Fruit fly (Drosophila melanogaster) whole organism, embryonic: ENCODE results near the gene CG17996.

Experiments
- Blimp-1 ChIP-seq: fragments of 200-800 bp; sonication (Bioruptor generic); optimal IDR thresholded peaks from 3 replicates; lab custom pipeline; 2018; ENCODE audit warnings: missing biosample characterization, missing genetic modification characterization, mild to moderate bottlenecking, moderate library complexity, missing genetic modification reagents
- CG10366 ChIP-seq: fragments of 200-800 bp; sonication (Bioruptor generic); IDR thresholded peaks from 2 replicates; pipeline ENCODE4 v1.3.6; 2022; ENCODE audit warnings: missing biosample characterization, missing genetic modification characterization
- CG11093 ChIP-seq: fragments of 200-800 bp; sonication (Bioruptor generic); IDR thresholded peaks from 3 replicates; pipeline ENCODE4 v1.3.6; 2022; ENCODE audit warnings: missing biosample characterization, missing genetic modification characterization
- CG11504 ChIP-seq: fragments of 200-800 bp; sonication (Bioruptor generic); optimal IDR thresholded peaks from 3 replicates; lab custom pipeline; 2019; ENCODE audit warnings: missing biosample characterization, mild to moderate bottlenecking, missing genetic modification characterization, moderate library complexity
- CG12299 ChIP-seq: fragments of 200-800 bp; sonication (Bioruptor generic); optimal IDR thresholded peaks from 2 replicates; lab custom pipeline; 2018; ENCODE audit warnings: missing biosample characterization, mild to moderate bottlenecking, missing genetic modification characterization
- CG14667 ChIP-seq: fragments of 200-800 bp; sonication (Bioruptor generic); IDR thresholded peaks from 2 replicates; pipeline ENCODE4 v1.3.6; 2022; ENCODE audit warnings: missing biosample characterization, missing genetic modification characterization
- CG16815 ChIP-seq: fragments of 200-800 bp; sonication (Bioruptor generic); optimal IDR thresholded peaks from 3 replicates; lab custom pipeline; 2017; ENCODE audit warnings: missing biosample characterization, mild to moderate bottlenecking, missing genetic modification characterization
- CG17802 ChIP-seq: fragments of 200-800 bp; sonication (Bioruptor generic); optimal IDR thresholded peaks from 2 replicates; lab custom pipeline; 2018; ENCODE audit warnings: missing biosample characterization, mild to moderate bottlenecking, missing genetic modification characterization, moderate library complexity
- CG18619 ChIP-seq: fragments of 200-800 bp; sonication (Bioruptor generic); optimal IDR thresholded peaks from 3 replicates; lab custom pipeline; 2017; ENCODE audit warnings: missing biosample characterization, mild to moderate bottlenecking, missing genetic modification characterization
- CG6175 ChIP-seq: fragments of 200-800 bp; sonication (Bioruptor generic); IDR thresholded peaks from 3 replicates; pipeline ENCODE4 v1.3.6; 2022; ENCODE audit warnings: missing biosample characterization, missing genetic modification characterization
- CG6272 ChIP-seq: fragments of 200-800 bp; sonication (Bioruptor generic); IDR thresholded peaks from 2 replicates; pipeline ENCODE4 v1.3.6; 2022; ENCODE audit warnings: missing biosample characterization, missing genetic modification characterization
- CG7372 ChIP-seq: fragments of 200-800 bp; sonication (Bioruptor generic); IDR thresholded peaks from 2 replicates; pipeline ENCODE4 v1.3.6; 2022; ENCODE audit warnings: missing biosample characterization, missing genetic modification characterization
- CG9215 ChIP-seq: fragments of 200-800 bp; sonication (Bioruptor generic); IDR thresholded peaks from 2 replicates; pipeline ENCODE4 v1.3.6; 2022; ENCODE audit warnings: missing biosample characterization, missing genetic modification characterization
- CG9437 ChIP-seq: fragments of 200-800 bp; sonication (Bioruptor generic); optimal IDR thresholded peaks from 2 replicates; lab custom pipeline; 2018; ENCODE audit warnings: missing biosample characterization, mild to moderate bottlenecking, missing genetic modification characterization
- CG9609 ChIP-seq: fragments of 200-800 bp; sonication (Bioruptor generic); optimal IDR thresholded peaks from 3 replicates; lab custom pipeline; 2016; ENCODE audit warnings: missing biosample characterization, missing genetic modification characterization
- Dll ChIP-seq: fragments of 200-800 bp; sonication (Bioruptor generic); IDR thresholded peaks from 4 replicates; pipeline ENCODE4 v1.3.6; 2022; ENCODE audit warnings: missing biosample characterization, missing genetic modification characterization; ENCODE audit not compliant: partially characterized antibody
- Dp ChIP-seq: fragments of 200-800 bp; sonication (Bioruptor generic); optimal IDR thresholded peaks from 2 replicates; lab custom pipeline; 2018; ENCODE audit warnings: missing biosample characterization, mild to moderate bottlenecking, missing genetic modification characterization, moderate library complexity
- Eip74EF ChIP-seq, 2 experiments: fragments of 200-800 bp in 1 of 2; fragments of >200 bp in 1 of 2; sonication (Bioruptor generic) in 1 of 2; optimal IDR thresholded peaks; 2 replicates each; lab custom pipeline; 2017 to 2019; ENCODE audit warnings: missing biosample characterization in 2 of 2, missing genetic modification characterization in 2 of 2, mild to moderate bottlenecking in 1 of 2, moderate library complexity in 1 of 2
- Fer3 ChIP-seq: fragments of 200-800 bp; sonication (Bioruptor generic); optimal IDR thresholded peaks from 2 replicates; lab custom pipeline; 2018; ENCODE audit warnings: missing biosample characterization, mild to moderate bottlenecking, missing genetic modification characterization, moderate library complexity
- HLH3B ChIP-seq: fragments of 200-800 bp; sonication (Bioruptor generic); IDR thresholded peaks from 2 replicates; pipeline ENCODE4 v1.3.6; 2022; ENCODE audit warnings: missing biosample characterization, missing genetic modification characterization
- Hmx ChIP-seq: fragments of 200-800 bp; sonication (Bioruptor generic); optimal IDR thresholded peaks from 2 replicates; lab custom pipeline; 2016; ENCODE audit warnings: missing biosample characterization, missing genetic modification characterization
- Lhr ChIP-seq: fragments of 200-800 bp; sonication (Bioruptor generic); optimal IDR thresholded peaks from 3 replicates; lab custom pipeline; 2017; ENCODE audit warnings: mild to moderate bottlenecking, missing biosample characterization, missing genetic modification reagents, missing genetic modification characterization
- Meics ChIP-seq: fragments of 200-800 bp; sonication (Bioruptor generic); optimal IDR thresholded peaks from 2 replicates; lab custom pipeline; 2017; ENCODE audit warnings: missing biosample characterization, mild to moderate bottlenecking, missing genetic modification characterization
- NC2β ChIP-seq: fragments of 200-800 bp; sonication (Bioruptor generic); optimal IDR thresholded peaks from 2 replicates; lab custom pipeline; 2016; ENCODE audit warnings: missing biosample characterization, missing genetic modification characterization
- NFAT ChIP-seq: fragments of 200-800 bp; sonication (Bioruptor generic); IDR thresholded peaks from 2 replicates; pipeline ENCODE4 v1.3.6; 2022; ENCODE audit warnings: missing biosample characterization, missing genetic modification characterization
- Nf-YB ChIP-seq: fragments of 200-800 bp; sonication (Bioruptor generic); optimal IDR thresholded peaks from 3 replicates; lab custom pipeline; 2019; ENCODE audit warnings: missing biosample characterization, mild to moderate bottlenecking, missing genetic modification characterization, moderate library complexity
- Oli ChIP-seq: fragments of 200-800 bp; sonication (Bioruptor generic); optimal IDR thresholded peaks from 2 replicates; lab custom pipeline; 2018; ENCODE audit warnings: missing biosample characterization, mild to moderate bottlenecking, missing genetic modification characterization, moderate library complexity
- Ravus ChIP-seq: fragments of 200-800 bp; sonication (Bioruptor generic); IDR thresholded peaks from 2 replicates; pipeline ENCODE4 v1.3.6; 2022; ENCODE audit warnings: missing biosample characterization, missing genetic modification characterization
- Rx ChIP-seq: fragments of 200-800 bp; sonication (Bioruptor generic); IDR thresholded peaks from 2 replicates; pipeline ENCODE4 v1.3.6; 2022; ENCODE audit warnings: missing biosample characterization, missing genetic modification characterization
- Taf1 ChIP-seq: fragments of 200-800 bp; sonication (Bioruptor generic); IDR thresholded peaks from 2 replicates; pipeline ENCODE4 v1.3.6; 2022; ENCODE audit warnings: missing biosample characterization, missing genetic modification characterization
- bab2 ChIP-seq: fragments of 200-800 bp; sonication (Bioruptor generic); optimal IDR thresholded peaks from 2 replicates; lab custom pipeline; 2016; ENCODE audit warnings: missing biosample characterization, missing genetic modification characterization
- bigmax ChIP-seq: fragments of 200-800 bp; sonication (Bioruptor generic); optimal IDR thresholded peaks from 2 replicates; lab custom pipeline; 2018; ENCODE audit warnings: missing biosample characterization, mild to moderate bottlenecking, missing genetic modification characterization
- corto ChIP-seq: fragments of 200-800 bp; sonication (Bioruptor generic); optimal IDR thresholded peaks from 2 replicates; lab custom pipeline; 2016; ENCODE audit warnings: missing biosample characterization, mild to moderate bottlenecking, missing genetic modification characterization, moderate library complexity
- disco-r ChIP-seq: fragments of 200-800 bp; sonication (Bioruptor generic); optimal IDR thresholded peaks from 2 replicates; lab custom pipeline; 2016; ENCODE audit warnings: missing biosample characterization, missing genetic modification characterization
- emc ChIP-seq: fragments of 200-800 bp; sonication (Bioruptor generic); optimal IDR thresholded peaks from 2 replicates; lab custom pipeline; 2016; ENCODE audit warnings: missing biosample characterization, missing genetic modification characterization
- esg ChIP-seq: fragments of 200-800 bp; sonication (Bioruptor generic); conservative IDR thresholded peaks from 2 replicates; pipeline ENCODE4 v1.3.6; 2022; ENCODE audit warnings: missing biosample characterization, missing genetic modification characterization
- gcm ChIP-seq: fragments of 200-800 bp; sonication (Bioruptor generic); optimal IDR thresholded peaks from 2 replicates; lab custom pipeline; 2019; ENCODE audit warnings: missing biosample characterization, mild to moderate bottlenecking, missing genetic modification characterization, moderate library complexity
- grau ChIP-seq: fragments of 200-800 bp; optimal IDR thresholded peaks from 3 replicates; lab custom pipeline; 2019; ENCODE audit warnings: missing biosample characterization, mild to moderate bottlenecking, missing genetic modification characterization, moderate library complexity
- gro ChIP-seq: fragments of 200-800 bp; sonication (Bioruptor generic); optimal IDR thresholded peaks from 2 replicates; lab custom pipeline; 2016; ENCODE audit warnings: missing biosample characterization, missing genetic modification characterization
- gsb-n ChIP-seq: fragments of 200-800 bp; sonication (Bioruptor generic); optimal IDR thresholded peaks from 3 replicates; lab custom pipeline; 2018; ENCODE audit warnings: missing biosample characterization, mild to moderate bottlenecking, missing genetic modification characterization
- her ChIP-seq: fragments of 200-800 bp; sonication (Bioruptor generic); optimal IDR thresholded peaks from 2 replicates; lab custom pipeline; 2016; ENCODE audit warnings: missing biosample characterization, missing genetic modification characterization
- lola ChIP-seq, 3 experiments: fragments of >200 bp in 2 of 3; fragments of 200-800 bp in 1 of 3; sonication (Bioruptor generic) in 1 of 3; optimal IDR thresholded peaks; 2 replicates each; lab custom pipeline; 2017 to 2019; ENCODE audit warnings: missing biosample characterization in 3 of 3, missing genetic modification characterization in 3 of 3, mild to moderate bottlenecking in 1 of 3, moderate library complexity in 1 of 3
- pho ChIP-seq: fragments of 200-800 bp; sonication (Bioruptor generic); optimal IDR thresholded peaks from 2 replicates; lab custom pipeline; 2016; ENCODE audit warnings: missing biosample characterization, missing genetic modification characterization
- schlank ChIP-seq: fragments of 200-800 bp; sonication (Bioruptor generic); optimal IDR thresholded peaks from 2 replicates; lab custom pipeline; 2018; ENCODE audit warnings: missing biosample characterization, mild to moderate bottlenecking, missing genetic modification characterization
- slp2 ChIP-seq: fragments of 200-800 bp; sonication (Bioruptor generic); optimal IDR thresholded peaks from 2 replicates; lab custom pipeline; 2016; ENCODE audit warnings: missing biosample characterization, missing genetic modification characterization
- tap ChIP-seq: fragments of 200-800 bp; optimal IDR thresholded peaks from 3 replicates; lab custom pipeline; 2019; ENCODE audit warnings: missing biosample characterization, mild to moderate bottlenecking, missing genetic modification characterization, moderate library complexity
- ttk ChIP-seq: fragments of 200-800 bp; sonication (Bioruptor generic); IDR thresholded peaks from 2 replicates; pipeline ENCODE4 v2.1.2; 2022; ENCODE audit warnings: missing biosample characterization, missing genetic modification characterization

Gene CG17996

DNA sequence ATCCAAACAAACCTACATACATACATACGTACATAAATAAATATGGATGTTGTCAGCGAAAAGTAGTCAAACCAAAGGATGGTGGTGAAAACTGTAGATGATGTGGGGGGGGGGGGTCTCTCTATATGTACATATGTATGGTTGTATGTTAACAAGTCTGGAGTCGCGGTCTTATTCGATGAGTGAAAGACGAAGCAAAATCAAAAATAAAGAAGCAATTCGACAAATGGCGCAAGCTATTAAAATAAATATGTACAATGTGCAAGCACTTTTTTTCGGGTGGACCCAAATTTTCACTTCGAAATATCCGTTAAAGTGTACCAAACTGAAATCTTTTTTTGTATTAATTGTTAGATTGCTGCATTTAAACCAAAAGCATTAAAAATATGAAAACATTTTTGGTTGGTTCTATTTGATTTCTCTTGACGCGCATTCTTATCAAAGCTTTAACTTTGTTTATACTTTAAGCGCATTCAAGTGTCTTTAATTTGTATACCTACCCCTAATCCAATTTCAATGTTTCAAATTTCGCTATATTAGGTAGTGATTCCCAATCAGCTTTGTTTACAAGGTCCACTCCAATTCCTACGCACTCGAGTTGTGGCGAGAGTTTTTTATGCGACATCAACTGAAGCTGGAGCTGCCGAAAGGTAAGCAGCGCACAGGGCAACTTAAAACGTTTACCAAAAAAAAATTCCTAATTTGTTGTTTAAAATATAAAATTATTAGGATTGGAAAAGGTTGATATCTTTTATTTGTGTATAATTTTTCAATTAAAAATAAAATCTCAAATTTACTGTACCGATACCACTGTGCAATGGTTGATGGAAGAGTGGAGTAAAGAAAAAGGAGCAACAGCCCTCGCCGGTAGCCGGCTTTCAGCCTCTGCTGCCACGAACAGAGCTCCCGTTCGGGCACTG lies 46.6 kb downstream of the CG17996 start, which contains the start of gene CG31807 (continued):
- TF ChIP-seq HLH3B (GFP tag; lab: Robert Waterston, UW) (peak; percentile 41; the same call in 1 of the 2 replicates), CG12299 (peak; percentile 38), NC2β (peak; percentile 50), CG11504 (tag; lab: Kevin White, UChicago) (peak; percentile 87), emc (GFP tag; lab: Kevin White, UChicago) (no peak), gro (GFP tag; lab: Kevin White, UChicago) (peak; percentile 55), Lhr (GFP tag; lab: Kevin White, UChicago) (peak; percentile 10), Oli (peak; percentile 87), pho (GFP tag; lab: Kevin White, UChicago) (peak; percentile 28), bigmax (GFP tag; lab: Kevin White, UChicago) (no peak), gsb-n (tag; lab: Kevin White, UChicago) (peak; percentile 73), CG18619 (GFP tag; lab: Kevin White, UChicago) (peak; percentile 43), CG6272 (GFP tag; lab: Robert Waterston, UW) (peak; percentile 58), Nf-YB (GFP tag; lab: Kevin White, UChicago) (peak; percentile 64), CG6175 (GFP tag; lab: Robert Waterston, UW) (no peak), ttk (GFP tag; lab: Robert Waterston, UW) (0 out of 2 replicates have a peak, but pooled peaks have one; percentile 5), NFAT (0 out of 2 replicates have a peak, but pooled peaks have one; percentile 14), Rx (GFP tag; lab: Robert Waterston, UW) (no peak), CG7372 (GFP tag; lab: Robert Waterston, UW) (no peak), CG10366 (peak; percentile 15; the same call in 1 of the 2 replicates), slp2 (peak; percentile 34), CG9609 (GFP tag; lab: Kevin White, UChicago) (peak; percentile 45), CG14667 (GFP tag; lab: Robert Waterston, UW) (no peak; the same call in 1 of the 2 replicates), Taf1 (GFP tag; lab: Robert Waterston, UW) (no peak), CG17802 (tag; lab: Kevin White, UChicago) (peak; percentile 24), Eip74EF (GFP tag; optimal IDR thresholded peaks at IDR 0.05; lab: Kevin White, UChicago) (peak in 1 of 2 experiments; percentile 73), lola (GFP tag; optimal IDR thresholded peaks at IDR 0.05; lab: Kevin White, UChicago) (peak in 1 of 3 experiments; percentile 69), Dll (GFP tag; lab: Robert Waterston, UW) (no peak), CG11093 (GFP tag; lab: Robert Waterston, UW) (no peak), CG16815 (GFP tag; lab: Kevin White, UChicago) (peak; percentile 33), disco-r (GFP tag; lab: Kevin White, UChicago) (peak; percentile 70), Meics (GFP tag; lab: Kevin White, UChicago) (peak; percentile 67), Fer3 (peak; percentile 66), Blimp-1 (GFP tag; lab: Kevin White, UChicago) (peak; percentile 72), schlank (peak; percentile 40), her (GFP tag; lab: Kevin White, UChicago) (peak; percentile 78), Ravus (no peak), corto (GFP tag; lab: Kevin White, UChicago) (peak; percentile 84), grau (tag; lab: Kevin White, UChicago) (peak; percentile 84), Hmx (GFP tag; lab: Kevin White, UChicago) (peak; percentile 42), CG9215 (GFP tag; lab: Robert Waterston, UW) (peak; percentile 19; the same call in 1 of the 2 replicates), gcm (peak; percentile 85), tap (tag; lab: Kevin White, UChicago) (peak; percentile 50), CG9437 (GFP tag; lab: Kevin White, UChicago) (peak; percentile 78), esg (GFP tag; lab: Robert Waterston, UW) (0 out of 2 replicates have a peak, but pooled peaks have one; percentile 12), bab2 (peak; percentile 59), Dp (no peak)
